Worm (Caenorhabditis elegans): ENCODE measurements around the gene F58H1.7.

Gene F58H1.7

ce11 chrV:11979673-11980561, 15.3 kb upstream of the F58H1.7 start, which contains the start of gene snr-4 (continued):
- TF ChIP-seq dmd-4 (tag; optimal IDR thresholded peaks at IDR 0.05) (no peak), nhr-129 (tag; optimal IDR thresholded peaks at IDR 0.05) (peak; percentile 94), ztf-1 (GFP tag; conservative IDR thresholded peaks at IDR 0.05) (0 out of 2 replicates have a peak, but pooled peaks have one; percentile 45)

- peak; percentile 5 for TF ChIP-seq lin-13 (GFP tag; optimal IDR thresholded peaks at IDR 0.05)
- no peak for TF ChIP-seq sma-3 (GFP tag; optimal IDR thresholded peaks at IDR 0.05)
- TF ChIP-seq mbf-1 (tag; optimal IDR thresholded peaks at IDR 0.05) = no peak
- no peak for TF ChIP-seq mab-5 (tag; optimal IDR thresholded peaks at IDR 0.05)
- TF ChIP-seq nhr-25 (tag; optimal IDR thresholded peaks at IDR 0.05) = peak; percentile 10
- TF ChIP-seq Y55F3AM.14 (GFP tag; optimal IDR thresholded peaks at IDR 0.05) = no peak
- no peak for TF ChIP-seq zag-1 (tag; optimal IDR thresholded peaks at IDR 0.05)
- no peak for TF ChIP-seq ceh-82 (tag; optimal IDR thresholded peaks at IDR 0.05)
- no peak for TF ChIP-seq unc-39 (tag; optimal IDR thresholded peaks at IDR 0.05)
- no peak for TF ChIP-seq skn-1 (tag; optimal IDR thresholded peaks at IDR 0.05)
- TF ChIP-seq crh-2 (tag; optimal IDR thresholded peaks at IDR 0.05) = peak; percentile 4
- TF ChIP-seq nhr-77 (tag; optimal IDR thresholded peaks at IDR 0.05) = no peak
- no peak for TF ChIP-seq nhr-10 (tag; optimal IDR thresholded peaks at IDR 0.05)
- no peak for TF ChIP-seq sma-9 (GFP tag; optimal IDR thresholded peaks at IDR 0.05)
- TF ChIP-seq sma-9 (tag; optimal IDR thresholded peaks at IDR 0.05) = no peak
- no peak for TF ChIP-seq nhr-6 (tag; optimal IDR thresholded peaks at IDR 0.05)
- TF ChIP-seq ZK546.5 (tag; optimal IDR thresholded peaks at IDR 0.05) = no peak
- TF ChIP-seq nhr-21 (tag; optimal IDR thresholded peaks at IDR 0.05) = peak; percentile 3
- no peak for TF ChIP-seq egl-27 (tag; optimal IDR thresholded peaks at IDR 0.05)
- TF ChIP-seq mdl-1 (tag; optimal IDR thresholded peaks at IDR 0.05) = no peak
Measured at ce11 chrV:11978179-11978578, 13.6 kb upstream of the F58H1.7 start, which contains the start of gene mif-2. Gene mif-2, minus strand, starts transcription at chrV:11978459.

- TF ChIP-seq peb-1 (tag; optimal IDR thresholded peaks at IDR 0.05) (no peak), snpc-4 (tag; optimal IDR thresholded peaks at IDR 0.05) (no peak), Y55F3AM.14 (GFP tag; optimal IDR thresholded peaks at IDR 0.05) (no peak), crh-2 (tag; optimal IDR thresholded peaks at IDR 0.05) (peak; percentile 31), ama-1 (optimal IDR thresholded peaks at IDR 0.05) (no peak), mab-5 (tag; optimal IDR thresholded peaks at IDR 0.05) (no peak), fos-1 (tag; optimal IDR thresholded peaks at IDR 0.05) (peak; percentile 43), sma-9 (GFP tag; optimal IDR thresholded peaks at IDR 0.05) (peak; percentile 6), sma-9 (tag; optimal IDR thresholded peaks at IDR 0.05) (no peak)
Measured at ce11 chrV:11976734-11977133, 12.1 kb upstream of the F58H1.7 start.

ce11 chrV:11975233-11975632, 10.6 kb upstream of the F58H1.7 start, which contains the start of gene cpr-1:
Gene cpr-1, plus strand, starts transcription at chrV:11975551.
- TF ChIP-seq mdl-1 (tag; optimal IDR thresholded peaks at IDR 0.05) (no peak), F13H6.1 (tag; optimal IDR thresholded peaks at IDR 0.05) (peak; percentile 51), nhr-12 (tag; optimal IDR thresholded peaks at IDR 0.05) (no peak), mab-5 (tag; optimal IDR thresholded peaks at IDR 0.05) (no peak), nhr-10 (tag; optimal IDR thresholded peaks at IDR 0.05) (no peak), ztf-1 (GFP tag; conservative IDR thresholded peaks at IDR 0.05) (no peak), fos-1 (tag; optimal IDR thresholded peaks at IDR 0.05) (peak; percentile 37), alr-1 (tag; optimal IDR thresholded peaks at IDR 0.05) (no peak), ztf-11 (tag; optimal IDR thresholded peaks at IDR 0.05) (no peak), ztf-4 (tag; optimal IDR thresholded peaks at IDR 0.05) (no peak), sma-9 (GFP tag; optimal IDR thresholded peaks at IDR 0.05) (peak; percentile 69), sma-9 (tag; optimal IDR thresholded peaks at IDR 0.05) (no peak), nhr-21 (tag; optimal IDR thresholded peaks at IDR 0.05) (no peak), mbf-1 (tag; optimal IDR thresholded peaks at IDR 0.05) (no peak), nhr-25 (tag; optimal IDR thresholded peaks at IDR 0.05) (no peak), crh-2 (tag; optimal IDR thresholded peaks at IDR 0.05) (peak; percentile 54)

- no peak for TF ChIP-seq aly-2 (tag; optimal IDR thresholded peaks at IDR 0.05)
- TF ChIP-seq elt-3 (tag; optimal IDR thresholded peaks at IDR 0.05) = no peak
- TF ChIP-seq crh-2 (tag; optimal IDR thresholded peaks at IDR 0.05) = no peak
- no peak for TF ChIP-seq lin-39 (tag; optimal IDR thresholded peaks at IDR 0.05)
- TF ChIP-seq nhr-6 (tag; optimal IDR thresholded peaks at IDR 0.05) = no peak
- no peak for TF ChIP-seq nhr-23 (tag; optimal IDR thresholded peaks at IDR 0.05)
- no peak for TF ChIP-seq sma-9 (GFP tag; optimal IDR thresholded peaks at IDR 0.05)
- no peak for TF ChIP-seq sma-9 (tag; optimal IDR thresholded peaks at IDR 0.05)
- TF ChIP-seq lsy-2 (tag; optimal IDR thresholded peaks at IDR 0.05) = no peak
- no peak for TF ChIP-seq blmp-1 (tag; optimal IDR thresholded peaks at IDR 0.05; ENCODE audit: insufficient read depth)
- TF ChIP-seq F13H6.1 (tag; optimal IDR thresholded peaks at IDR 0.05) = no peak
- no peak for TF ChIP-seq ZK546.5 (tag; optimal IDR thresholded peaks at IDR 0.05)
- no peak for TF ChIP-seq ztf-11 (tag; optimal IDR thresholded peaks at IDR 0.05)
- no peak for TF ChIP-seq elt-1 (tag; optimal IDR thresholded peaks at IDR 0.05)
Measured at ce11 chrV:11960831-11961190, 3.8 kb downstream of the F58H1.7 start.
